Fruit fly (Drosophila melanogaster) whole organism, wandering third instar larva: ENCODE data around the gene CG33127.
A peak's percentile ranks its signal among the peaks of the same experiment; 100 is the strongest.

ENCODE experiments used
- Abd-B ChIP-seq: fragments of >200 bp; optimal IDR thresholded peaks from 2 replicates; lab custom pipeline; 2017; ENCODE audit warnings: missing biosample characterization, missing genetic modification characterization
- CG32264 ChIP-seq: fragments of 200-800 bp; sonication (Bioruptor generic); optimal IDR thresholded peaks from 2 replicates; lab custom pipeline; 2016; ENCODE audit warnings: missing biosample characterization, missing genetic modification characterization
- CG9705 ChIP-seq: fragments of 200-800 bp; sonication (Bioruptor generic); optimal IDR thresholded peaks from 2 replicates; lab custom pipeline; 2018; ENCODE audit warnings: missing biosample characterization, mild to moderate bottlenecking, missing genetic modification characterization
- Dif ChIP-seq: fragments of 200-275, 200-300 bp; sonication (Bioruptor generic); optimal IDR thresholded peaks from 2 replicates; lab custom pipeline; 2018; ENCODE audit warnings: missing biosample characterization, missing genetic modification characterization; ENCODE audit not compliant: partially characterized antibody
- HLH106 ChIP-seq: fragments of 200-800 bp; optimal IDR thresholded peaks from 3 replicates; lab custom pipeline; 2019; ENCODE audit warnings: missing biosample characterization, mild to moderate bottlenecking, missing genetic modification characterization, moderate library complexity
- Hnf4 ChIP-seq: fragments of 200-800 bp; sonication (Bioruptor generic); optimal IDR thresholded peaks from 2 replicates; lab custom pipeline; 2016; ENCODE audit warnings: missing biosample characterization, mild to moderate bottlenecking, missing genetic modification characterization
- Hr78 ChIP-seq: fragments of >200 bp; optimal IDR thresholded peaks from 2 replicates; lab custom pipeline; 2017; ENCODE audit warnings: missing biosample characterization, missing genetic modification characterization
- Hr83 ChIP-seq: fragments of 200-300 bp; sonication (Bioruptor generic); optimal IDR thresholded peaks from 2 replicates; lab custom pipeline; 2016; ENCODE audit warnings: missing biosample characterization, mild to moderate bottlenecking, missing genetic modification characterization, moderate library complexity; ENCODE audit not compliant: poor library complexity, severe bottlenecking
- Jra ChIP-seq: sonication (Bioruptor generic); optimal IDR thresholded peaks from 2 replicates; lab custom pipeline; 2016; ENCODE audit warnings: missing biosample characterization, missing genetic modification characterization
- Mio ChIP-seq: sonication (Bioruptor generic); optimal IDR thresholded peaks from 2 replicates; lab custom pipeline; 2016; ENCODE audit warnings: missing biosample characterization, missing genetic modification characterization
- N ChIP-seq: fragments of >200 bp; optimal IDR thresholded peaks from 2 replicates; lab custom pipeline; 2018; ENCODE audit warnings: missing biosample characterization, missing external identifiers, missing genetic modification characterization
- OdsH ChIP-seq: fragments of 200-800 bp; sonication (Bioruptor generic); optimal IDR thresholded peaks from 2 replicates; lab custom pipeline; 2016; ENCODE audit warnings: missing biosample characterization, mild to moderate bottlenecking, missing genetic modification characterization
- Sp1 ChIP-seq: fragments of 200-800 bp; sonication (Bioruptor generic); optimal IDR thresholded peaks from 3 replicates; lab custom pipeline; 2019; ENCODE audit warnings: missing biosample characterization, mild to moderate bottlenecking, missing genetic modification characterization, moderate library complexity
- Vsx2 ChIP-seq: fragments of 200-300, 225-300 bp; sonication (Bioruptor generic); optimal IDR thresholded peaks from 2 replicates; lab custom pipeline; 2018; ENCODE audit warnings: missing biosample characterization, missing genetic modification characterization; ENCODE audit not compliant: partially characterized antibody
- br ChIP-seq: fragments of 200-800 bp; sonication (Bioruptor generic); optimal IDR thresholded peaks from 2 replicates; lab custom pipeline; 2016; ENCODE audit warnings: missing biosample characterization, missing genetic modification characterization
- brk ChIP-seq: fragments of 200-800 bp; sonication (Bioruptor generic); optimal IDR thresholded peaks from 2 replicates; lab custom pipeline; 2016; ENCODE audit warnings: missing biosample characterization, mild to moderate bottlenecking, missing genetic modification characterization
- dl ChIP-seq, 2 experiments: fragments of 175-275, 200-275 bp in 1 of 2; fragments of 200-275 bp in 1 of 2; sonication (Bioruptor generic); optimal IDR thresholded peaks; lab custom pipeline; 2018; ENCODE audit warnings: mild to moderate bottlenecking in 2 of 2, missing biosample characterization in 2 of 2, missing genetic modification characterization in 2 of 2, moderate library complexity in 2 of 2; ENCODE audit not compliant: partially characterized antibody in 2 of 2, insufficient read depth in 1 of 2
- dmrt93B ChIP-seq: fragments of 200-800 bp; sonication (Bioruptor generic); optimal IDR thresholded peaks from 2 replicates; lab custom pipeline; 2018; ENCODE audit warnings: missing biosample characterization, mild to moderate bottlenecking, missing genetic modification characterization
- dsf ChIP-seq: sonication (Bioruptor generic); optimal IDR thresholded peaks from 2 replicates; lab custom pipeline; 2016; ENCODE audit warnings: missing biosample characterization, missing genetic modification characterization, borderline replicate concordance
- ey ChIP-seq: fragments of 200-800 bp; sonication (Bioruptor generic); optimal IDR thresholded peaks from 2 replicates; lab custom pipeline; 2016; ENCODE audit warnings: missing biosample characterization, missing genetic modification characterization
- foxo ChIP-seq, 2 experiments: fragments of 200-800 bp; sonication (Bioruptor generic); optimal IDR thresholded peaks; 2 replicates in 1 of 2; 3 replicates in 1 of 2; lab custom pipeline; 2016 to 2017; ENCODE audit warnings: missing biosample characterization in 2 of 2, missing genetic modification characterization in 2 of 2
- h ChIP-seq: fragments of 200-800 bp; sonication (Bioruptor generic); optimal IDR thresholded peaks from 3 replicates; lab custom pipeline; 2016; ENCODE audit warnings: missing biosample characterization, mild to moderate bottlenecking, missing genetic modification characterization
- jim ChIP-seq: fragments of 175-275, 200-325 bp; sonication (Bioruptor generic); optimal IDR thresholded peaks from 2 replicates; lab custom pipeline; 2016; ENCODE audit warnings: missing biosample characterization, mild to moderate bottlenecking, missing genetic modification characterization
- pan ChIP-seq: fragments of >200 bp; optimal IDR thresholded peaks from 2 replicates; lab custom pipeline; 2017
- psq ChIP-seq: fragments of 200-800 bp; sonication (Bioruptor generic); optimal IDR thresholded peaks from 3 replicates; lab custom pipeline; 2017; ENCODE audit warnings: missing biosample characterization, mild to moderate bottlenecking, missing genetic modification characterization, moderate library complexity
- rgr ChIP-seq: fragments of 200-800 bp; sonication (Bioruptor generic); optimal IDR thresholded peaks from 3 replicates; lab custom pipeline; 2016; ENCODE audit warnings: missing biosample characterization, mild to moderate bottlenecking, missing genetic modification characterization
- sv ChIP-seq: fragments of 200-800 bp; sonication (Bioruptor generic); optimal IDR thresholded peaks from 3 replicates; lab custom pipeline; 2016; ENCODE audit warnings: missing biosample characterization, missing genetic modification characterization
- tai ChIP-seq: sonication (Bioruptor generic); optimal IDR thresholded peaks from 2 replicates; lab custom pipeline; 2016; ENCODE audit warnings: missing biosample characterization, missing genetic modification characterization
- usp ChIP-seq: fragments of >200 bp; optimal IDR thresholded peaks from 2 replicates; lab custom pipeline; 2017; ENCODE audit warnings: missing biosample characterization, missing genetic modification characterization
- woc ChIP-seq: sonication (Bioruptor generic); optimal IDR thresholded peaks from 2 replicates; lab custom pipeline; 2016; ENCODE audit warnings: missing biosample characterization, mild to moderate bottlenecking, missing genetic modification characterization

Gene CG33127

DNA sequence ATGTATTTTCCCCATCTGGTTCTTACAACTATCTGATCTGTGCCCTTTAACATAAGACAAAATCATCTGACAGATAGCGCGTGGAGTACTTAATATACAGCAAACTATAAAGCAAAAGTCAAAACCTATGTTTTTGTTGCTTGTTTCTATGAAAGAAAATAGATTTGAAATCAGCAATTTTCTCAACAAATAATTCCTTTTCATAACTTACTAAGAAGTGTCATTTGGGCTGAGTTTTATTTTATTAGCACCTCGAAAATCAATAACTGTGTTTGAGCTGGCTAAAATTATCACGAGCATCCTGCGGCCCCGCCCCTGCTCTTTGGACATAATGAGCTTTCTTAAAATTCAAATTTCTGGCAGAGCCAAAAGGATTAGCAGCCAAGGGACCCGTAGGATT is 10.3 kb downstream of the CG33127 start, which contains the start of gene CG31921:
CG31921 (minus strand) TSS at position 101 of the 400 bp plus-strand sequence.
- no peak for TF ChIP-seq tai (GFP tag; lab: Kevin White, UChicago)

- no peak for TF ChIP-seq dl (GFP tag; optimal IDR thresholded peaks at IDR 0.05; lab: Kevin White, UChicago; ENCODE audit: insufficient read depth in 1 of 2, partially characterized antibody in 2 of 2)
- no peak for TF ChIP-seq Sp1 (GFP tag; lab: Kevin White, UChicago)
- no peak for TF ChIP-seq psq (GFP tag; lab: Kevin White, UChicago)
- no peak for TF ChIP-seq Hr83 (GFP tag; lab: Kevin White, UChicago)
- no peak for TF ChIP-seq Hr78 (GFP tag; lab: Kevin White, UChicago)
- TF ChIP-seq CG32264 (GFP tag; lab: Kevin White, UChicago), result no peak
- TF ChIP-seq HLH106 (tag; lab: Kevin White, UChicago), result no peak
- no peak for TF ChIP-seq rgr (GFP tag; lab: Kevin White, UChicago)
- TF ChIP-seq CG9705 (GFP tag; lab: Kevin White, UChicago), result no peak
- TF ChIP-seq h (GFP tag; lab: Kevin White, UChicago), result no peak
- no peak for TF ChIP-seq woc (GFP tag; lab: Kevin White, UChicago)
- TF ChIP-seq foxo (GFP tag; optimal IDR thresholded peaks at IDR 0.05; lab: Kevin White, UChicago), result no peak
- no peak for TF ChIP-seq dsf
- no peak for TF ChIP-seq dmrt93B (GFP tag; lab: Kevin White, UChicago)
These were observed 24.9 kb downstream of the CG33127 start for dm6 chr2L:346781-347180.

- TF ChIP-seq CG32264 (GFP tag; lab: Kevin White, UChicago) (no peak), Hnf4 (no peak), OdsH (GFP tag; lab: Kevin White, UChicago) (no peak), jim (no peak), brk (GFP tag; lab: Kevin White, UChicago) (no peak), h (GFP tag; lab: Kevin White, UChicago) (no peak), N (no peak), rgr (GFP tag; lab: Kevin White, UChicago) (no peak), dsf (no peak), Jra (GFP tag; lab: Kevin White, UChicago) (no peak), dl (GFP tag; optimal IDR thresholded peaks at IDR 0.05; lab: Kevin White, UChicago; ENCODE audit: insufficient read depth in 1 of 2, partially characterized antibody in 2 of 2) (no peak), br (no peak), Abd-B (no peak), HLH106 (tag; lab: Kevin White, UChicago) (no peak)
- TF ChIP-seq, all 38 proteins: peak for 0
These were observed 25.7 kb downstream of the CG33127 start for dm6 chr2L:347604-348003.

- TF ChIP-seq CG32264 (GFP tag; lab: Kevin White, UChicago), result no peak
- TF ChIP-seq rgr (GFP tag; lab: Kevin White, UChicago), result no peak
- TF ChIP-seq Dif (GFP tag; lab: Kevin White, UChicago), result no peak
- no peak for TF ChIP-seq Hr78 (GFP tag; lab: Kevin White, UChicago)
- TF ChIP-seq br, result no peak
- no peak for TF ChIP-seq pan (lab: Kevin White, UChicago)
- TF ChIP-seq woc (GFP tag; lab: Kevin White, UChicago), result no peak
- no peak for TF ChIP-seq dmrt93B (GFP tag; lab: Kevin White, UChicago)
- no peak for TF ChIP-seq Hnf4
- no peak for TF ChIP-seq ey (GFP tag; lab: Kevin White, UChicago)
- no peak for TF ChIP-seq Vsx2 (GFP tag; lab: Kevin White, UChicago)
- TF ChIP-seq dsf, result no peak
- TF ChIP-seq Mio (GFP tag; lab: Kevin White, UChicago), result no peak
- no peak for TF ChIP-seq sv
- no peak for TF ChIP-seq usp (GFP tag; lab: Kevin White, UChicago)
- no peak for TF ChIP-seq jim
- no peak for TF ChIP-seq HLH106 (tag; lab: Kevin White, UChicago)
- no peak for TF ChIP-seq Abd-B
- no peak for TF ChIP-seq psq (GFP tag; lab: Kevin White, UChicago)
- TF ChIP-seq Jra (GFP tag; lab: Kevin White, UChicago), result no peak
These were observed 34.3 kb downstream of the CG33127 start for dm6 chr2L:356234-356633.

dm6 chr2L:357556-358130 is 35.7 kb downstream of the CG33127 start, which contains the start of gene Ent1:
Ent1 (minus strand) TSS chr2L:357874.
- TF ChIP-seq jim (no peak), Hr83 (GFP tag; lab: Kevin White, UChicago) (peak; percentile 0), N (no peak)
